Worm (Caenorhabditis elegans) whole organism, mixed stage, embryonic: ENCODE results near the gene srx-63.

Experiments used
- bed-3 ChIP-seq: fragments of 200-800 bp; sonication (Bioruptor generic); optimal IDR thresholded peaks from 3 replicates; lab custom pipeline; 2018; ENCODE audit warnings: mild to moderate bottlenecking, missing genetic modification characterization, moderate library complexity, missing compliant biosample characterization
- blmp-1 ChIP-seq: fragments of 150-350 bp; optimal IDR thresholded peaks from 2 replicates; lab custom pipeline; 2014; ENCODE audit warnings: missing biosample characterization, missing genetic modification characterization
- ceh-43 ChIP-seq: fragments of 200-800 bp; sonication (Bioruptor generic); optimal IDR thresholded peaks from 2 replicates; lab custom pipeline; 2018; ENCODE audit warnings: mild to moderate bottlenecking, missing genetic modification characterization, moderate library complexity, missing compliant biosample characterization
- ceh-83 ChIP-seq: fragments of 200-800 bp; sonication (Bioruptor generic); optimal IDR thresholded peaks from 2 replicates; lab custom pipeline; 2018; ENCODE audit warnings: mild to moderate bottlenecking, missing genetic modification characterization, missing compliant biosample characterization
- ces-1 ChIP-seq: fragments of 150-350 bp; optimal IDR thresholded peaks from 2 replicates; lab custom pipeline; 2014; ENCODE audit warnings: missing biosample characterization, missing genetic modification reagents, missing genetic modification characterization
- drap-1 ChIP-seq: fragments of 200-800 bp; sonication (Bioruptor generic); optimal IDR thresholded peaks from 3 replicates; lab custom pipeline; 2018; ENCODE audit warnings: mild to moderate bottlenecking, missing genetic modification characterization, missing compliant biosample characterization
- elt-1 ChIP-seq: sonication (generic microtip); optimal IDR thresholded peaks from 2 replicates; lab custom pipeline; 2017; ENCODE audit warnings: missing genetic modification characterization, mild to moderate bottlenecking, missing compliant biosample characterization, antibody characterized with exemption, moderate library complexity, borderline replicate concordance; ENCODE audit not compliant: insufficient read depth
- flh-1 ChIP-seq: fragments of 200-800 bp; sonication (Bioruptor generic); optimal IDR thresholded peaks from 2 replicates; lab custom pipeline; 2018; ENCODE audit warnings: mild to moderate bottlenecking, missing genetic modification characterization, moderate library complexity, missing compliant biosample characterization
- ham-2 ChIP-seq: fragments of 200-800 bp; sonication (Bioruptor generic); optimal IDR thresholded peaks from 2 replicates; lab custom pipeline; 2018; ENCODE audit warnings: mild to moderate bottlenecking, missing genetic modification characterization, missing compliant biosample characterization
- hlh-1 ChIP-seq: fragments of 150-350 bp; optimal IDR thresholded peaks from 2 replicates; lab custom pipeline; 2014; ENCODE audit warnings: missing biosample characterization, missing genetic modification reagents, missing genetic modification characterization
- lin-13 ChIP-seq: fragments of 150-350 bp; optimal IDR thresholded peaks from 2 replicates; lab custom pipeline; 2014; ENCODE audit warnings: missing biosample characterization, missing genetic modification characterization
- lin-32 ChIP-seq: fragments of 200-800 bp; sonication (Bioruptor generic); optimal IDR thresholded peaks from 2 replicates; lab custom pipeline; 2018; ENCODE audit warnings: mild to moderate bottlenecking, missing genetic modification characterization, missing compliant biosample characterization
- lsy-2 ChIP-seq: fragments of 150-350 bp; optimal IDR thresholded peaks from 2 replicates; lab custom pipeline; 2014; ENCODE audit warnings: missing biosample characterization, missing genetic modification characterization
- mab-5 ChIP-seq: fragments of 150-350 bp; optimal IDR thresholded peaks from 2 replicates; lab custom pipeline; 2014; ENCODE audit warnings: missing biosample characterization, missing genetic modification characterization
- mep-1 ChIP-seq: fragments of 150-350 bp; optimal IDR thresholded peaks from 2 replicates; lab custom pipeline; 2017; ENCODE audit warnings: missing biosample characterization, missing genetic modification reagents, missing genetic modification characterization, inconsistent platforms
- mls-2 ChIP-seq: sonication (generic microtip); optimal IDR thresholded peaks from 2 replicates; lab custom pipeline; 2016; ENCODE audit warnings: mild to moderate bottlenecking, missing genetic modification characterization, moderate library complexity, missing compliant biosample characterization
- nhr-2 ChIP-seq: fragments of 150-350 bp; optimal IDR thresholded peaks from 2 replicates; lab custom pipeline; 2014; ENCODE audit warnings: missing biosample characterization, missing genetic modification characterization
- nhr-237 ChIP-seq: fragments of 150-350 bp; optimal IDR thresholded peaks from 2 replicates; lab custom pipeline; 2014; ENCODE audit warnings: missing biosample characterization, missing genetic modification characterization
- nhr-28 ChIP-seq: fragments of 150-350 bp; optimal IDR thresholded peaks from 2 replicates; lab custom pipeline; 2014; ENCODE audit warnings: missing biosample characterization, missing genetic modification characterization
- nhr-76 ChIP-seq: sonication (generic microtip); optimal IDR thresholded peaks from 2 replicates; lab custom pipeline; 2017; ENCODE audit warnings: missing biosample characterization, missing genetic modification characterization
- pha-4 ChIP-seq: fragments of 150-350 bp; optimal IDR thresholded peaks from 2 replicates; lab custom pipeline; 2018; ENCODE audit warnings: missing biosample characterization, missing genetic modification reagents, missing genetic modification characterization
- snpc-4 ChIP-seq: fragments of 150-350 bp; optimal IDR thresholded peaks from 2 replicates; lab custom pipeline; 2014; ENCODE audit warnings: missing biosample characterization, missing genetic modification characterization
- sptf-1 ChIP-seq: sonication (generic microtip); optimal IDR thresholded peaks from 2 replicates; lab custom pipeline; 2017; ENCODE audit warnings: mild to moderate bottlenecking, missing genetic modification characterization, moderate library complexity, missing compliant biosample characterization
- tbx-8 ChIP-seq: fragments of 200-800 bp; sonication (Bioruptor generic); optimal IDR thresholded peaks from 2 replicates; lab custom pipeline; 2018; ENCODE audit warnings: mild to moderate bottlenecking, missing genetic modification characterization, moderate library complexity, missing compliant biosample characterization
- unc-120 ChIP-seq: sonication (generic microtip); optimal IDR thresholded peaks from 2 replicates; lab custom pipeline; 2017; ENCODE audit warnings: missing genetic modification characterization, missing compliant biosample characterization; ENCODE audit not compliant: poor library complexity, severe bottlenecking
- unc-39 ChIP-seq: fragments of 150-350 bp; optimal IDR thresholded peaks from 2 replicates; lab custom pipeline; 2014; ENCODE audit warnings: missing biosample characterization, missing genetic modification characterization
- unc-62 ChIP-seq: fragments of 150-350 bp; optimal IDR thresholded peaks from 2 replicates; lab custom pipeline; 2014; ENCODE audit warnings: missing biosample characterization, missing genetic modification reagents, missing genetic modification characterization
- zip-8 ChIP-seq: fragments of 150-350 bp; optimal IDR thresholded peaks from 2 replicates; lab custom pipeline; 2014; ENCODE audit warnings: missing biosample characterization, missing genetic modification characterization
- ztf-11 ChIP-seq: fragments of 150-350 bp; optimal IDR thresholded peaks from 2 replicates; lab custom pipeline; 2014; ENCODE audit warnings: missing biosample characterization, missing genetic modification characterization

The srx-63 gene

ce11 chrV:3957608-3958007 lies 26.2 kb downstream of the srx-63 start, which contains the start of gene cyp-34A5:
TSS of gene cyp-34A5 (minus strand) at chrV:3957708.
- no peak for TF ChIP-seq sptf-1 (tag; lab: Kevin White, UChicago)
- no peak for TF ChIP-seq mls-2 (tag; lab: Kevin White, UChicago)
- TF ChIP-seq hlh-1 (tag; lab: Kevin White, UChicago): no peak
- no peak for TF ChIP-seq nhr-237 (tag; lab: Kevin White, UChicago)
- TF ChIP-seq mep-1: no peak
- TF ChIP-seq lsy-2 (tag; lab: Kevin White, UChicago): no peak
- TF ChIP-seq ceh-43: no peak
- TF ChIP-seq nhr-2: no peak
- no peak for TF ChIP-seq mab-5 (tag; lab: Kevin White, UChicago)
- TF ChIP-seq elt-1 (tag; lab: Kevin White, UChicago): no peak
- TF ChIP-seq ham-2 (GFP tag; lab: Kevin White, UChicago): no peak

DNA sequence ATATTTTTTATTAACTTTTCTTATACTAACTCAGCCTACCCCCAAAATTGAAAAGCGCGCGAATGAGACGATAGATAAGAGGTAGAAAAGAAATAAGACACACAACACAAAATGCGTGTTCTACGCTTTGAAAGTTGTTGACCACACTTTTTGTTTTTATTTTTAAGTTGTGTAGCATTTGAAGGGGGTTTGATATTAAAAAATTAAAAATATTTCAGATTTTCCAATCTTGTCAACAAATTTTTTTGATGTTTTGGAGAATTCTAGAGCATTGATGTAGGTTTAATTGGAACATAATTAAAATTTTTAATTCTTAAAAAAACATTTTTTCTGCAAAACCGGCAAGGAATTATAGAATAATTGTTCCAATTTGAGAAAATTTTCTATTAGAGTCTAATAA lies 29.8 kb downstream of the srx-63 start, which contains the start of gene cyp-34A6:
cyp-34A6 (minus strand) TSS at position 101 of the 400 bp plus-strand sequence.
- TF ChIP-seq lin-13 (tag; lab: Kevin White, UChicago) (no peak), ces-1 (GFP tag; lab: Kevin White, UChicago) (no peak), flh-1 (GFP tag; lab: Kevin White, UChicago) (no peak), unc-62 (GFP tag; lab: Kevin White, UChicago) (no peak), nhr-237 (tag; lab: Kevin White, UChicago) (no peak), ztf-11 (tag; lab: Kevin White, UChicago) (no peak), ceh-83 (GFP tag; lab: Kevin White, UChicago) (no peak), snpc-4 (tag; lab: Kevin White, UChicago) (no peak), pha-4 (tag; lab: Kevin White, UChicago) (no peak), unc-120 (tag; lab: Kevin White, UChicago) (no peak), mab-5 (tag; lab: Kevin White, UChicago) (no peak)
- TF ChIP-seq, all 35 proteins: peak for 0

ce11 chrV:3963715-3964114 lies 32.3 kb downstream of the srx-63 start, which contains the start of gene cyp-34A7:
TSS of gene cyp-34A7 (minus strand) at chrV:3963815.
- TF ChIP-seq ztf-11 (tag; lab: Kevin White, UChicago) (no peak), nhr-28 (tag; lab: Kevin White, UChicago) (no peak), lsy-2 (tag; lab: Kevin White, UChicago) (no peak), drap-1 (GFP tag; lab: Kevin White, UChicago) (no peak), blmp-1 (no peak)

ce11 chrV:3967762-3968161 lies 36.3 kb downstream of the srx-63 start, which contains the start of gene cyp-34A8:
TSS of gene cyp-34A8 (minus strand) at chrV:3967823.
- TF ChIP-seq lin-13 (tag; lab: Kevin White, UChicago) (no peak), lin-32 (GFP tag; lab: Kevin White, UChicago) (no peak)

ce11 chrV:3968929-3969328 lies 37.5 kb downstream of the srx-63 start:
- TF ChIP-seq blmp-1 (no peak), zip-8 (tag; lab: Kevin White, UChicago) (no peak), bed-3 (no peak), lsy-2 (tag; lab: Kevin White, UChicago) (no peak), nhr-76 (tag; lab: Kevin White, UChicago) (no peak), flh-1 (GFP tag; lab: Kevin White, UChicago) (no peak), sptf-1 (tag; lab: Kevin White, UChicago) (no peak), nhr-2 (no peak), nhr-28 (tag; lab: Kevin White, UChicago) (no peak), mab-5 (tag; lab: Kevin White, UChicago) (no peak), ceh-43 (no peak), unc-120 (tag; lab: Kevin White, UChicago) (no peak)

DNA sequence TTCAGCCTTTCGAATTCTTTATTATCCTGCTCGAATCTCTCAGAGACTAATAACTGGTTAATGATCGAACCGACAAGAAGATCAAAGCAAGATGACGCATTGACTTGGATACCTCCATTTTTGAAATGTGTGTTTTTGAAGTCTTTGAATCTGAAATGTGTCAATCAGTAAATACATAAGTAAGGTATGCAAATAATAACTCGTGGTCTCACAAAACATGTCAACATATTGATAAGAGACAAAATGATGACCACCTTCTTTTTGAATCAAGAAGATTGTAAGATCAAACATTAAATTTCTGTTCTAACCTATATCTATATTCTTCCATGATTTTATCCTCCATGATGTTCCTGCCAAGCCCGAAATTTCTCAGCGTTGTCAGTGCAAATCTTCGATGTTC lies 38.2 kb downstream of the srx-63 start:
- no peak for TF ChIP-seq lin-32 (GFP tag; lab: Kevin White, UChicago)
- TF ChIP-seq nhr-2: no peak
- TF ChIP-seq nhr-237 (tag; lab: Kevin White, UChicago): no peak
- no peak for TF ChIP-seq tbx-8 (GFP tag; lab: Kevin White, UChicago)
- no peak for TF ChIP-seq ces-1 (GFP tag; lab: Kevin White, UChicago)
- no peak for TF ChIP-seq unc-39 (tag; lab: Kevin White, UChicago)
- TF ChIP-seq, all 35 proteins: peak for 0
